Worm (Caenorhabditis elegans): Measurements from ENCODE around the gene col-126.

- TF ChIP-seq sox-4 (tag; optimal IDR thresholded peaks at IDR 0.05) = no peak
- no peak for TF ChIP-seq ceh-24 (tag; optimal IDR thresholded peaks at IDR 0.05)
- no peak for TF ChIP-seq K02D7.2 (tag; optimal IDR thresholded peaks at IDR 0.05)
- no peak for TF ChIP-seq unc-3 (GFP tag; conservative IDR thresholded peaks at IDR 0.05)
- TF ChIP-seq unc-3 (tag; optimal IDR thresholded peaks at IDR 0.05) = no peak
- TF ChIP-seq hlh-15 (tag; optimal IDR thresholded peaks at IDR 0.05) = no peak
- no peak for TF ChIP-seq madf-2 (tag; optimal IDR thresholded peaks at IDR 0.05)
- no peak for TF ChIP-seq C08G9.2 (tag; optimal IDR thresholded peaks at IDR 0.05)
- TF ChIP-seq lin-11 (tag; optimal IDR thresholded peaks at IDR 0.05) = no peak
- TF ChIP-seq ceh-9 (tag; optimal IDR thresholded peaks at IDR 0.05) = no peak
- TF ChIP-seq che-1 (tag; optimal IDR thresholded peaks at IDR 0.05) = no peak
- TF ChIP-seq ets-4 (tag; optimal IDR thresholded peaks at IDR 0.05) = no peak
- no peak for TF ChIP-seq tbx-2 (tag; optimal IDR thresholded peaks at IDR 0.05)
- TF ChIP-seq fkh-6 (tag; optimal IDR thresholded peaks at IDR 0.05) = no peak
These were observed 44.6 kb downstream of the col-126 start for ce11 chrIV:11307770-11308169.
